Worm (Caenorhabditis elegans) whole organism, late embryonic: ENCODE measurements around the gene srw-127.

Source experiments
- C08G9.2 ChIP-seq: sonication (generic microtip); optimal IDR thresholded peaks from 2 replicates; lab custom pipeline; 2016; ENCODE audit warnings: mild to moderate bottlenecking, missing genetic modification characterization, moderate library complexity, missing compliant biosample characterization
- K02D7.2 ChIP-seq: sonication (generic microtip); optimal IDR thresholded peaks from 2 replicates; lab custom pipeline; 2017; ENCODE audit warnings: mild to moderate bottlenecking, missing genetic modification characterization, missing compliant biosample characterization
- Y22D7AL.16 ChIP-seq: sonication (generic microtip); optimal IDR thresholded peaks from 2 replicates; lab custom pipeline; 2016; ENCODE audit warnings: missing genetic modification characterization, missing compliant biosample characterization
- ahr-1 ChIP-seq: sonication (generic microtip); optimal IDR thresholded peaks from 2 replicates; lab custom pipeline; 2016; ENCODE audit warnings: missing genetic modification characterization, missing compliant biosample characterization
- ceh-14 ChIP-seq: sonication (generic microtip); optimal IDR thresholded peaks from 2 replicates; lab custom pipeline; 2016; ENCODE audit warnings: missing genotype, missing genetic modification characterization, missing compliant biosample characterization
- ceh-18 ChIP-seq: sonication (generic microtip); optimal IDR thresholded peaks from 2 replicates; lab custom pipeline; 2016; ENCODE audit warnings: missing genetic modification characterization, missing compliant biosample characterization
- ceh-2 ChIP-seq: sonication (generic microtip); optimal IDR thresholded peaks from 2 replicates; lab custom pipeline; 2016; ENCODE audit warnings: missing genotype, missing genetic modification characterization, missing compliant biosample characterization
- ceh-22 ChIP-seq: sonication (generic microtip); optimal IDR thresholded peaks from 2 replicates; lab custom pipeline; 2017; ENCODE audit warnings: missing biosample characterization, missing genetic modification characterization
- ceh-30 ChIP-seq: fragments of 150-350 bp; optimal IDR thresholded peaks from 2 replicates; lab custom pipeline; 2014; ENCODE audit warnings: missing biosample characterization, missing genetic modification characterization
- ceh-31 ChIP-seq: sonication (generic microtip); optimal IDR thresholded peaks from 2 replicates; lab custom pipeline; 2016; ENCODE audit warnings: missing genetic modification characterization, missing compliant biosample characterization
- ceh-34 ChIP-seq: sonication (generic microtip); optimal IDR thresholded peaks from 2 replicates; lab custom pipeline; 2016; ENCODE audit warnings: mild to moderate bottlenecking, missing genetic modification characterization, missing compliant biosample characterization
- ceh-45 ChIP-seq: fragments of 200-800 bp; sonication (Bioruptor generic); IDR thresholded peaks from 2 replicates; pipeline ENCODE4 v1.3.6; 2022; ENCODE audit warnings: missing genetic modification reagents, missing genetic modification characterization, missing compliant biosample characterization
- ceh-48 ChIP-seq: sonication (generic microtip); optimal IDR thresholded peaks from 2 replicates; lab custom pipeline; 2016; ENCODE audit warnings: missing genetic modification characterization, inconsistent platforms, missing compliant biosample characterization
- ceh-6 ChIP-seq: fragments of 200-800 bp; sonication (Bioruptor generic); optimal IDR thresholded peaks from 2 replicates; lab custom pipeline; 2018; ENCODE audit warnings: mild to moderate bottlenecking, missing genetic modification characterization, missing compliant biosample characterization
- dve-1 ChIP-seq: sonication (generic microtip); optimal IDR thresholded peaks from 2 replicates; lab custom pipeline; 2017; ENCODE audit warnings: antibody characterized with exemption, mild to moderate bottlenecking, missing genetic modification characterization, missing compliant biosample characterization
- ets-4 ChIP-seq: sonication (generic microtip); optimal IDR thresholded peaks from 2 replicates; lab custom pipeline; 2016; ENCODE audit warnings: missing genetic modification characterization, missing compliant biosample characterization
- eyg-1 ChIP-seq: sonication (generic microtip); optimal IDR thresholded peaks from 2 replicates; lab custom pipeline; 2016; ENCODE audit warnings: missing genotype, missing genetic modification characterization, missing compliant biosample characterization
- fkh-10 ChIP-seq: fragments of 150-350 bp; optimal IDR thresholded peaks from 2 replicates; lab custom pipeline; 2014; ENCODE audit warnings: missing biosample characterization, missing genetic modification reagents, missing genetic modification characterization
- fkh-6 ChIP-seq: sonication (generic microtip); optimal IDR thresholded peaks from 2 replicates; lab custom pipeline; 2016; ENCODE audit warnings: missing genetic modification characterization, missing compliant biosample characterization
- gmeb-2 ChIP-seq: sonication (generic microtip); optimal IDR thresholded peaks from 2 replicates; lab custom pipeline; 2016; ENCODE audit warnings: missing genetic modification characterization, inconsistent platforms, missing compliant biosample characterization
- hlh-6 ChIP-seq: sonication (generic microtip); optimal IDR thresholded peaks from 2 replicates; lab custom pipeline; 2016; ENCODE audit warnings: missing genotype, missing genetic modification characterization, missing compliant biosample characterization
- hlh-8 ChIP-seq: sonication (generic microtip); optimal IDR thresholded peaks from 2 replicates; lab custom pipeline; 2016; ENCODE audit warnings: missing genotype, missing genetic modification characterization, missing compliant biosample characterization
- lin-11 ChIP-seq: fragments of 200-800 bp; sonication (Bioruptor generic); optimal IDR thresholded peaks from 2 replicates; lab custom pipeline; 2018; ENCODE audit warnings: mild to moderate bottlenecking, missing genetic modification characterization, missing compliant biosample characterization
- madf-2 ChIP-seq: sonication (generic microtip); optimal IDR thresholded peaks from 2 replicates; lab custom pipeline; 2017; ENCODE audit warnings: missing genetic modification characterization, missing compliant biosample characterization
- mec-3 ChIP-seq: sonication (generic microtip); optimal IDR thresholded peaks from 2 replicates; lab custom pipeline; 2016; ENCODE audit warnings: borderline replicate concordance, missing genetic modification characterization, missing compliant biosample characterization
- npax-4 ChIP-seq: sonication (generic microtip); optimal IDR thresholded peaks from 2 replicates; lab custom pipeline; 2016; ENCODE audit warnings: missing genetic modification characterization, missing compliant biosample characterization
- odd-2 ChIP-seq: sonication (generic microtip); optimal IDR thresholded peaks from 2 replicates; lab custom pipeline; 2017; ENCODE audit warnings: antibody characterized with exemption, mild to moderate bottlenecking, missing genetic modification characterization, missing compliant biosample characterization
- pax-1 ChIP-seq: fragments of 150-350 bp; optimal IDR thresholded peaks from 2 replicates; lab custom pipeline; 2014; ENCODE audit warnings: missing biosample characterization, missing genetic modification characterization
- pha-2 ChIP-seq: sonication (generic microtip); optimal IDR thresholded peaks from 2 replicates; lab custom pipeline; 2017; ENCODE audit warnings: mild to moderate bottlenecking, missing genetic modification characterization, missing compliant biosample characterization
- pha-4 ChIP-seq: fragments of 150-350 bp; optimal IDR thresholded peaks from 2 replicates; lab custom pipeline; 2018; ENCODE audit warnings: missing biosample characterization, missing genetic modification reagents, missing genetic modification characterization
- pqm-1 ChIP-seq: sonication (generic microtip); optimal IDR thresholded peaks from 2 replicates; lab custom pipeline; 2016; ENCODE audit warnings: missing genetic modification characterization, missing compliant biosample characterization
- ref-2 ChIP-seq: sonication (generic microtip); optimal IDR thresholded peaks from 2 replicates; lab custom pipeline; 2016; ENCODE audit warnings: missing genetic modification characterization, missing compliant biosample characterization
- rnt-1 ChIP-seq: sonication (generic microtip); optimal IDR thresholded peaks from 2 replicates; lab custom pipeline; 2016; ENCODE audit warnings: missing genetic modification characterization, missing compliant biosample characterization
- sox-2 ChIP-seq: fragments of 200-800 bp; sonication (Bioruptor generic); IDR thresholded peaks from 2 replicates; pipeline ENCODE4 v1.3.6; 2022; ENCODE audit warnings: missing genetic modification reagents, missing genetic modification characterization, missing compliant biosample characterization
- sox-4 ChIP-seq: sonication (generic microtip); optimal IDR thresholded peaks from 2 replicates; lab custom pipeline; 2017; ENCODE audit warnings: mild to moderate bottlenecking, missing genetic modification characterization, inconsistent platforms, missing compliant biosample characterization
- tbx-2 ChIP-seq: sonication (generic microtip); optimal IDR thresholded peaks from 2 replicates; lab custom pipeline; 2016; ENCODE audit warnings: missing genetic modification characterization, missing compliant biosample characterization
- tbx-7 ChIP-seq: sonication (generic microtip); optimal IDR thresholded peaks from 2 replicates; lab custom pipeline; 2016; ENCODE audit warnings: missing genotype, missing genetic modification characterization, missing compliant biosample characterization
- unc-42 ChIP-seq: sonication (generic microtip); optimal IDR thresholded peaks from 2 replicates; lab custom pipeline; 2016; ENCODE audit warnings: missing genotype, missing genetic modification characterization, missing compliant biosample characterization
- unc-55 ChIP-seq: sonication (generic microtip); optimal IDR thresholded peaks from 2 replicates; lab custom pipeline; 2017; ENCODE audit warnings: missing biosample characterization, missing genetic modification reagents, missing genetic modification characterization
- zip-5 ChIP-seq: sonication (generic microtip); optimal IDR thresholded peaks from 2 replicates; lab custom pipeline; 2016; ENCODE audit warnings: missing genetic modification characterization, missing compliant biosample characterization

The srw-127 gene

DNA sequence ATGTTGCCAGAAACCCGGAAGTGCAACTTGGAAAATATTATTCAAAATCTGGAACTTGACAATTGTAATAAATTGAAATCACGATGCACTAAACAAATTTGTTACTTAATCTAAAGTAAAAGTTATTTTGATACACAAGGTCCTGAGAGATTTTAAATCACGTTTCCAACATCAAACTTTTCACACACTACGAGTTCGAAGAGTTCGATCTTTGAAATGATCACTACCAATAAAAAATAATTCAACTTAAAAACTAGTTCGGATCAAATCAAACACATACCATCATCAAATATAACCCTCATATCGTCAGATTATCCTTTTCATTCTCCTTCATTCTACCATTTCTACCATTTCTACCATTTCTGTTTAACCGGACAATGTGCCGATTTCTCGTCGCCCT is 6.8 kb upstream of the srw-127 start, which contains the start of gene spig-10:
spig-10 (plus strand) TSS at position 301 of the 400 bp plus-strand sequence.
- no peak for TF ChIP-seq C08G9.2
- TF ChIP-seq hlh-8 (tag; lab: Kevin White, UChicago), result no peak
- TF ChIP-seq npax-4, result no peak
- TF ChIP-seq fkh-6 (tag; lab: Kevin White, UChicago), result no peak
- TF ChIP-seq sox-2 (GFP tag; lab: Robert Waterston, UW), result no peak

DNA sequence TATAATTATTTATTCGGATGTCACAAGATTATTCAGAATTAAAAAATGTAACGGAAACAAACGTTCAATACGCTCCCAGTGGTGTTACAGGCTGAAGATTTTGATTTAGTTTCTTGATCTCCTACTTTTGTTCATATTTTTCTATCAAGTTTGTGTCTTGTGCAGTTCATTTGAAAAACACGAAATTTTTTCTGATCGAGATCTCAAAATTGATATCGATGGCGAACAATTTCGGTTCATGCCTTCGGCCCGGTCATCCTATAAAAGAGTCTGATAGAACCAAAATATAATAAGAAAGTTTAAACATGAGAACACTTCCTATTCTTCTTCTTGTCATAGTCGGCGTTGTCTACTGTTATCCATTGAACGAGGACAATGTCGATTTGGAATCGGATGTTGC is 5.4 kb upstream of the srw-127 start, which contains the start of gene drd-10:
drd-10 (plus strand) TSS at position 301 of the 400 bp plus-strand sequence.
- TF ChIP-seq unc-55, result no peak
- no peak for TF ChIP-seq fkh-10 (GFP tag; lab: Kevin White, UChicago)
- no peak for TF ChIP-seq sox-4 (tag; lab: Kevin White, UChicago)
- TF ChIP-seq ceh-48 (tag; lab: Kevin White, UChicago), result no peak
- no peak for TF ChIP-seq eyg-1 (tag; lab: Kevin White, UChicago)
- no peak for TF ChIP-seq ceh-30 (tag; lab: Kevin White, UChicago)
- TF ChIP-seq Y22D7AL.16 (tag; lab: Kevin White, UChicago), result no peak
- no peak for TF ChIP-seq pha-4 (tag; lab: Kevin White, UChicago)
- TF ChIP-seq dve-1 (tag; lab: Kevin White, UChicago), result no peak
- no peak for TF ChIP-seq K02D7.2 (tag; lab: Kevin White, UChicago)
- TF ChIP-seq rnt-1 (tag; lab: Kevin White, UChicago), result no peak
- TF ChIP-seq unc-42 (tag; lab: Kevin White, UChicago), result no peak
- no peak for TF ChIP-seq ref-2 (tag; lab: Kevin White, UChicago)
- TF ChIP-seq hlh-8 (tag; lab: Kevin White, UChicago), result no peak
- no peak for TF ChIP-seq ceh-6 (GFP tag; lab: Kevin White, UChicago)
- TF ChIP-seq tbx-2 (tag; lab: Kevin White, UChicago), result no peak
- no peak for TF ChIP-seq hlh-6 (tag; lab: Kevin White, UChicago)

- TF ChIP-seq madf-2 (no peak), pha-2 (tag; lab: Kevin White, UChicago) (no peak), ceh-45 (GFP tag; lab: Robert Waterston, UW) (no peak), gmeb-2 (no peak), zip-5 (tag; lab: Kevin White, UChicago) (no peak), ceh-34 (tag; lab: Kevin White, UChicago) (no peak)
These were observed 3.3 kb upstream of the srw-127 start, which contains the start of gene C33G8.2 for ce11 chrV:7009461-7009860. Gene C33G8.2, plus strand, starts transcription at chrV:7009761.

- TF ChIP-seq odd-2 (no peak), ceh-2 (tag; lab: Kevin White, UChicago) (no peak), lin-11 (tag; lab: Kevin White, UChicago) (no peak), npax-4 (no peak), ceh-14 (tag; lab: Kevin White, UChicago) (no peak), ceh-18 (tag; lab: Kevin White, UChicago) (no peak), ceh-31 (tag; lab: Kevin White, UChicago) (no peak), ets-4 (tag; lab: Kevin White, UChicago) (no peak), ahr-1 (no peak), tbx-7 (no peak), ceh-22 (tag; lab: Kevin White, UChicago) (no peak), pax-1 (tag; lab: Kevin White, UChicago) (no peak), pqm-1 (tag; lab: Kevin White, UChicago) (no peak), mec-3 (tag; lab: Kevin White, UChicago) (no peak)
- TF ChIP-seq, all 69 proteins: peak for 0
These were observed 3.2 kb downstream of the srw-127 start, which contains the start of gene C33G8.13 for ce11 chrV:7015872-7016271. Gene C33G8.13, minus strand, starts transcription at chrV:7015972.
